Worm (Caenorhabditis elegans) whole organism, L4/young adult: ENCODE measurements around the gene ver-3.

Experiments
- W03F9.2 ChIP-seq: fragments of 150-350 bp; optimal IDR thresholded peaks from 2 replicates; lab custom pipeline; 2014; ENCODE audit warnings: missing biosample characterization, missing genetic modification characterization
- dao-5 ChIP-seq: sonication (generic microtip); optimal IDR thresholded peaks from 2 replicates; lab custom pipeline; 2016; ENCODE audit warnings: missing genotype, missing genetic modification characterization, moderate library complexity, missing compliant biosample characterization
- him-1 ChIP-seq: sonication (generic microtip); optimal IDR thresholded peaks from 2 replicates; lab custom pipeline; 2016; ENCODE audit warnings: missing genotype, missing genetic modification reagents, missing genetic modification characterization, missing compliant biosample characterization

The ver-3 gene

DNA sequence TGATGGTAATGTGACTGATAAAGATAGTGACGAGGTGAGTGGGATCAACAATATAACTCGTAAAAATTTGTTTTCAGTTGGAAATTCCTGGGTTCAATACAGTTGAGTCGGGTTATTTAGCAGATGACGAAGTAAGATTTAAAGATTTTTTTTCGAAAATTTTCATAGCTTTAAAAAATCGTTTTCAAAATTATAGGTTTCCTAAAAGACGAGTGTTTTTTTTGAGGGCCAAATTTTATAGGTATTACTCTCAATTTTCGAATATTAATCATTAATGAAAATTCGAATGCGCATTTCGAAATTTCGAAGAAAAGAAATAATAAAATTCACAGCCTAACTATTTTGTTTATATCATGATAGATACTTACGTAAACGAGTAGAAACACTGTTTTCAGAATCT lies 21.2 kb upstream of the ver-3 start:
- TF ChIP-seq dao-5 (tag; lab: Kevin White, UChicago): no peak
- no peak for TF ChIP-seq W03F9.2 (tag; lab: Kevin White, UChicago)

DNA sequence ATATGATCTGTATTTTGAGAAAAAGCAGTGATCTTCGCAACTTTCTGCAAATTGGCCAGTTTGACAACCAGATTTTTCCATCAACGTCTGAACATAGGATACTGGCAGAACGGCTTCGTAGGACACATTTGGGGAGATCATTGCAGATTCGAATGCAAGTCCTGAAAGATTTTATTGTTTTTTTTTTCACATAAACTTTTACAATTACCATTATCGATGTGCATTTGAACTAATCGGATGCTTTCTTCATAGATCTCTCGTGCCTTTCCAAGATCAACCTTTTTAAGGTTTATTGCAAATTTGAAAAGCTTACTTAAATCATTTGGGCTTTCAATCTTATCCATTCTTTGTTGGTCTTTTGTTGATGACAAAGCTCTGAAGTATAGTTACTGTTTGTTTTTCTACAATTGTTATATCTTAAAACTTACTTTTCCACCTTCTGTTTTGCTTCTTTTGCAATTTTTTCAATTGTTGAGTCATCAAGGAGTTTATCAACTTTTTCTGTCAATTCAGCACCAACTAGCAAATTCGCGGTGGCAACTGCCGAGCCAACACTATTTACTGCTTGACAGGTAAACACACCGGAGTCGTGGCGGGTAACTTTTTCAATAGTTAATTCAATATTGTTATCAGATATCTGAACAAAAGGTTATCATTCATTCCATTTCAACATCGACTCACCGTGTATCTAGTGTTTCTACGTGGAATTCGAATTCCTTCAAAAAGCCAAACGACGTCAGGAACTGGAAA lies 15.7 kb upstream of the ver-3 start:
- no peak for TF ChIP-seq him-1 (tag; lab: Kevin White, UChicago)
- TF ChIP-seq dao-5 (tag; lab: Kevin White, UChicago): no peak

DNA sequence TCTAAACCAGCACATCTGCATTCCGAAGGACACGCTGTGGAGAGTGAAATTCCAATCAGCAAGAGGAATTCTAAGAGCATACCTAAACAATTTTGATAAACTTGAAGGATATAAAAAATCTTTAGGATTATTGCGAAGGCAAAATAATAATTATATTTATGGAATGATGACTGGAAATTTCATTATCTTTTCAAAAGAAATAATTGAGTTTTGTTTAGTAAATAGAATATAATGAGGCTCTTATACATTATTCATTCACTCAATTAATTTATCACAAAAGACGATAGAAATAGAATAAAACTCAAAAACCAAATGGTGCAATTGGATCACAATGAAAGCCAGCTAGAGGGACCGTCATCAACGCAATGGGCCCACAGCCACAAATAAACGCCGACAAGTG lies 13.1 kb upstream of the ver-3 start, which contains the start of gene pxn-2:
Gene pxn-2, minus strand, starts transcription at position 101 of the 400 bp plus-strand sequence.
- TF ChIP-seq dao-5 (tag; lab: Kevin White, UChicago): no peak
- TF ChIP-seq him-1 (tag; lab: Kevin White, UChicago): no peak
- TF ChIP-seq W03F9.2 (tag; lab: Kevin White, UChicago): no peak

DNA sequence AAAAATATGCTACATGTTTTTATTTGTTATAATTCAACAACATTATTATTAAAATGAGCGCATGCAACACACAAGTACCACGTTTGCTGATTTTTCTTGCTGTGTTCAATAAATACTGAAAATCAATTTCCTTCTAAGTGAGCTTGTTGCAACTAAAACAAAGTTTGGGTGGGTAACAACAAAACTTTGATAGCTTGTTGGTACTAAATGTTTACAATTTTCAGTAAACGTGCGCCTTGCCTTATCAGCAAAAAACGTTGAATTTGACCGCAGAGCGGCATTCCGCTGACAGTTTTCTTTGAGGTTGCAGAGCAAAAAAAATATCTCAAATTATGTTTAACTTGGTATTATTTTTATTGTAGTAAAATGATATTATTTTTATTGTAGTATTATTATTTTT lies 10.9 kb upstream of the ver-3 start:
- TF ChIP-seq dao-5 (tag; lab: Kevin White, UChicago): no peak
- TF ChIP-seq W03F9.2 (tag; lab: Kevin White, UChicago): no peak
- TF ChIP-seq him-1 (tag; lab: Kevin White, UChicago): no peak

DNA sequence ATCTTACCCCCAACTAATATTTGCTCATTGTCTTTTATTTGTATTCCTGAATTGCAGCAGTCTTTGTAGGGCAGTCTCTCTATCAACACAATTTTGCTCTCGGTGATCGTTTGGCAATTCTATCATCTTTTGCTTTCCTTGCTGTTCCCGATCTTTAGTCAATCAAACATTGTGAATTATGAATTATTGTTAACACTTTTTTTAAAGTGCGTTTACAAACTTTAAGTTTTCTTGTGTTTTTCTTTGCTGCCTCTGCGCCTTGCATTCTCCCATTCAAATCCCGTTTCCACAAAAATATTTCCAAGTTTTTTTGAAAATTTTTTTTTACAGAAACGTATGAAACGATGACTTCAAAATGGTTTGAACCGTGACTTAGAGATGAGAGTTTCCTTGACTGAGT lies 10.2 kb upstream of the ver-3 start, which contains the start of gene ver-4:
Gene ver-4, plus strand, starts transcription at position 301 of the 400 bp plus-strand sequence.
- TF ChIP-seq him-1 (tag; lab: Kevin White, UChicago) (no peak), dao-5 (tag; lab: Kevin White, UChicago) (no peak), W03F9.2 (tag; lab: Kevin White, UChicago) (no peak)

DNA sequence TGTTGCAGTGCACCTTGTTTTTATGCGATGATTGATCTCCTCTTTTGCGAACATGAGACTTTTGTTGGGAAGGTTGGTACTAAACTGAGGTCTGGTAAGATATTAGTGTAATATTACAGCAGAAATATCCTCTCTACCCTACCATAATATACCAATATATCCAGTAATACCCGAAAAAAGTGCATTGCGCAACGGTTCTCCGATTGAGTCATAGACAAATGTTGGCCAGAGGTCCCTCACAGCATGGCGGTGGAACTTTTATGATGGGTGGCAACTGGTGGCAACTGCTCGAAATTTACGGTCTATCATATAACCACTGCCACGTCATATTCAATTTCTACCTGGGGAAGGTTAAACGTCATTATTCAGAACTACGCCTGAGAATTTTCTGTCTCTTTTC lies 3.0 kb upstream of the ver-3 start:
- TF ChIP-seq him-1 (tag; lab: Kevin White, UChicago) (no peak), dao-5 (tag; lab: Kevin White, UChicago) (no peak), W03F9.2 (tag; lab: Kevin White, UChicago) (no peak)

DNA sequence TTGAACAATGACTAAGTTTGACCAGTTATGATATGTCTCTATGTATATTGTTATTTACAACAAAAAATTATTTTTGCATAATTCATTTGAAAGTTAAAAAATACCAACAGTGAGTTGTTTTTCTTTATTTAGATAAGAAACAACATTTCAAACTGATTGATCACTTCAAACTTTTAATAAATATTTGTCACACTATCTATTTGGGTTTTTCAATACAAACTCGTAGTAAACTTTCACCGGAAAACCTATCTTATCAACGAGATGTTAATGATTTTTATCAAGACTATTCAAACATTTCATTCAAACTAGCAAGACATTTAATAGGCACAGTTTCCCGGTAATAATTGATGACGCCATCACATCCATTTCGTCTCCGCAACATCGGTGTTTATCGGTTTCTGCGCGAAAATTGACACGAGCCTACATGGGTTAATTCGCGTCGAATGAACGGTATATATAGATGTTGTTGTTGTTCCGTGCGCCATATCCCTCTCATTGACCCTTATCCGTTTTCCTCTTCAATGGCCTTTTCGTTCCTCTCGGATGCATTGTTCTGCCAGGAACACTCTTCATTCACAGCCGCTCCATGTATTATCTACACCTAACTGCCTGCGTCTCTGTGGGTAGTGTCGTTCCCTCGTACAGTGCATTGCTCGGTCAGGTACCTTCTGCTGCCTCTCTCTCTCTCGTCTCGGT lies 2.0 kb upstream of the ver-3 start:
- TF ChIP-seq W03F9.2 (tag; lab: Kevin White, UChicago) (no peak), him-1 (tag; lab: Kevin White, UChicago) (no peak), dao-5 (tag; lab: Kevin White, UChicago) (no peak)

DNA sequence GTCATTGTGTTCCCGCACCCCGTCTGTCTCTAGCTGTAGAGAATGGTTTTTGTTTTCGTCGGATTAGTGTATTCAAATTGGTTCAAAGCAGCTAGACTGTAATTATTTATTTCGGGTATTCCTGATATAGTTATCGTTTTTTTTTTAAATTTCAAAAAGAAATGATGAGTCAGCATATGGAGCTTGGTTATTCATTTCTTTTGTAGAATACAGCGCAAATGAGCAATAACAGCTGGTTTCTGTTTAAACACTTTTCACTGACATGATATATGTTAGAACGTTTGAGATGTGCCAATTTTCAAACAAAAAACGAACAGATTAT lies 1.5 kb upstream of the ver-3 start:
- TF ChIP-seq him-1 (tag; lab: Kevin White, UChicago): no peak
- no peak for TF ChIP-seq W03F9.2 (tag; lab: Kevin White, UChicago)
- no peak for TF ChIP-seq dao-5 (tag; lab: Kevin White, UChicago)

DNA sequence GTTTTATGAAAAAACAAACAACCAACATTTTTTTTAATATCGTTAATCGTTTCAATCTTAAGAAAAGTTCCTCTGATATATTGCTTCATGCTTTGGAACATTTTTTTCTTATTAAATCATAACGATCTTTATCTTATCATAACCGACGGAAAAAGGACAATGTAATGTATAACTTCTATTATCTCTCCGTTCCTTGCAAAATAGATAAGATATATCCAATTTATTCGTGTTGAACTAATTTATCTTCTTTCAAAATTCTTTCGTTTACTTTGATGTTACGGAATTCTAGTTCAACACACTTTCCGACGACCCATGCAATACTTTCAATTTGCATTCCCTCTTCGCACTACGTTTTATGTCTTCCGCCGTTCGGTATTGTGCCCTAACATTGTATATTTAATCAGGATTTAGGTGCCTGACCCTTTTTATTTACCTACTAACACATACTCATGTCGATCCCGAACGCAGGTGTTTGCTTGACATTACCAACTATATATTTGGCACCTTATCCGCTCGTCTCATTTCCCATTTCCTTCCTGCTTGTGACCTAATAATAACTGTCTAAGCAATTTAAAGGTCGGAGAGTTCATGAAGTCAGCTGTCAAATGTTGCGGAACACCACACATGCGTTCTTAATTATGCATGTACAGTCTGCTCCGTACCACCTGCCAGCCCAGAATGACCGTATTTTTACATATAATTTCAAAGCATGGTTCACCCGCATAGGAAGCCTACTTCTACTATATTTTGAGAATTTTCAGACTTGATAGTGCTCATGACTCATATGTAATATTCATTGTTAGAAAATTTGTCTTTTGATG lies 715 bp upstream of the ver-3 start:
- no peak for TF ChIP-seq him-1 (tag; lab: Kevin White, UChicago)
- TF ChIP-seq W03F9.2 (tag; lab: Kevin White, UChicago): no peak
- TF ChIP-seq dao-5 (tag; lab: Kevin White, UChicago): no peak

DNA sequence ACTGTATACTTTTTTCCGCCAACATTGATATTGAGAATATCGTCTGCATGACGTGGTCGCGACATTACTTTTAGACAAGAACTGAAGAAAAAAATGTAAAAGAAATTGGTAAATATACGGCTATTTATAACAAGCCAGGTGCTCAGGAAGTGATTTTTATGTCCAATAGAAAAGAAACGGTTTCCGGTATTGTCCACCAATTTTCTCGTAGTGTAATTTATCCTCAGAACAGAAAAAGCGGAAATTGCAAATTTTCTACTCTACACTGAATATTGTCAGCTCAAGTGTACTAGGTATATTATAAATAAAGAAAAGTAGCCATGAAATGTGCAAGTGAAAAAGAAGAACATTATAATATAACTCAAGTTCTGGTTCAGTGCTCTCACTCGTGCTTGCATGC lies 6.9 kb downstream of the ver-3 start, which contains the start of gene F59F3.6:
Gene F59F3.6, minus strand, starts transcription at position 101 of the 400 bp plus-strand sequence.
- TF ChIP-seq W03F9.2 (tag; lab: Kevin White, UChicago): no peak

DNA sequence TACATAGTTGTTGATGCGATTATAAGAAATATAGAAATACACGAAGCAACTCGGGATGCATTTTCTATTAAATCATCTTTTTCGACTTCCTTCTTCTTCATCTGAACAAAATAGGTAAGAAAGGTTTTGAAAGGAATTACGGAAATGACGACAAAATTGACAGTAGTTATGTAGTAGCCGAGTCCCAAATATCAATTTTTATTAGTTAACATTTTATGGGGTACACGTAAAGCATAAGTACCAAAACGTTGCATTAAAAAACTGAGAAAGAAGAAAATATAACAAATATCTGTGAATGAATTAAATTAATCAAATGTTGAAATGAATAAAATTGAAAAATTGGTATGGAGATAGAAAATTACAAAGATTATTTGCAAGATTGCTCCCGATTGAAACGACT lies 9.5 kb downstream of the ver-3 start, which contains the start of gene col-177:
Gene col-177, minus strand, starts transcription at position 101 of the 400 bp plus-strand sequence.
- TF ChIP-seq him-1 (tag; lab: Kevin White, UChicago): no peak
- no peak for TF ChIP-seq W03F9.2 (tag; lab: Kevin White, UChicago)
- TF ChIP-seq dao-5 (tag; lab: Kevin White, UChicago): no peak

DNA sequence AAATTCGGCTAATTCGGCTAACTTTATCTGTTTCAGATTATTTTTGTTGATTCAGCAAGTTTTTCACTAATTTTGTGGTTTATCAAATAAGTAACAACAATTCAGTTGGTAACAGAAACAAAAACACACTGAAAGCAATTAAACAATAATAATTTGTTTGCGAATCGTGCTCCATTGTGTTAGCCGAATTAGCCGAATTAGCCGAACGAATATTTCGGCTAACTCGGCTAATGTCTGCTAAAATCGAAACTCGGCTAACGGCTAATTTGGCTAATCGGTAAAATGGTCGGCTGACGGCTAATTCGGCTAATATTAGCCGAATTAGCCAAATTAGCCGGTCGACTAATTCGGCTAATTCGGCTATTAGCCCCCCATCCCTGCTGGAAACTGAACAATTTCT lies 11.4 kb downstream of the ver-3 start:
- TF ChIP-seq dao-5 (tag; lab: Kevin White, UChicago) (no peak), W03F9.2 (tag; lab: Kevin White, UChicago) (no peak), him-1 (tag; lab: Kevin White, UChicago) (no peak)

DNA sequence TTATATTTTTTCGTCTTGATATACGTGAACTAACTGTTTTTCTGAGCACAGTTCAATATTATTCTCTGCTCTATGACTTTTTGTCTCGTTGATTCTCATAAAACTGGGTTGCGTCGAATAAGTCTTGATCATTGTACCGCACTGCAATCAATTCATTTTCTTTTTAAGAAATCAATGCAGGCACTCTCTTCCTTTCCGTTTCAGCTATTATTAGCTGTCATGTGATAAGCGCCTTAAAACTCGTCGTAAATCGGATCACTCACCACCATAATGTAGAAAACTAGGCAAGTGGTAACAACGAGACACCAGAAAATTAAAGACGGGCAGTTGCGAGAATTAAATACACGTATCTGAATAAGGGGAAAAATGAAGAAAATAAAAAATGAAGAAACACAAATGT lies 15.1 kb downstream of the ver-3 start:
- TF ChIP-seq dao-5 (tag; lab: Kevin White, UChicago): no peak
- no peak for TF ChIP-seq W03F9.2 (tag; lab: Kevin White, UChicago)
- TF ChIP-seq him-1 (tag; lab: Kevin White, UChicago): no peak
